Fruit fly (Drosophila melanogaster): Measurements from ENCODE around the gene CG8032.

Gene CG8032

DNA sequence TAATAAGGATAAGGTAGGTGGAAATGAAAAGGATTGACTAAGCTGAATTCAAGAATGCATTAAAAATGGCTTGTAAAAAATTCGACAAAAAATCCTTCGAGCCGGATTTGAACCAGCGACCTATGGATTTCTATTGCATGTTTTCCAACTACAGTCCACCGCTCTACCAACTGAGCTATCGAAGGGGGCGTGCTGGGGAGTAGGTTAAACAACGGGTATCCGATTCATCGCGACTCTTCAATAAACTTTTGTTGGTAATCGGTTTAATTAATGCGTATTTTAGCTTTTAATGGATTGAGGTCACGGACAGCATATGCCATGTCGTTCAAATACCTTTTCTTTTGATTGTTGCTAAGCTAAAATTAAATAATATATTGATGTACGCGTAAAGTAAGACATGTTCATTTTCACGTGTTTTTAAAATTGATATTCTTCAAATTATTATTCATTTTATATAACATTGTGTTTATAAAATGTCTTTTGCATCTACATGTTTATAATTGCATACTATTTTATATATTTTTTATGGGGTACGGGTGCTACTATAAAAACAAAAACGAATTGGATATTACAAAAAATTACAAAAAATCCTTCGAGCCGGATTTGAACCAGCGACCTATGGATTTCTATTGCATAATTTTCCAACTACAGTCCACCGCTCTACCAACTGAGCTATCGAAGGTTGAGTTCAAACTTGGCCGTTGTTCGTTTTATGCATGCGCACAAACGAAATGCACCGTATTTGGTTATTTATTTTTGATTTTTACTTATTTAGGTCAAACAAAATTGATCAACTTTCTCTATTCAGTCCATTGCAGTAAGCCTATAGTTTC, 4.3 kb downstream of the CG8032 start (continued):
- no peak for TF ChIP-seq cg (GFP tag; optimal IDR thresholded peaks at IDR 0.05)
- TF ChIP-seq otp (GFP tag; IDR thresholded peaks at IDR 0.05) = peak; percentile 30; the same call in 1 of the 3 replicates
- peak; percentile 52; the same call in 3 of the 4 replicates for TF ChIP-seq chinmo (GFP tag; IDR thresholded peaks at IDR 0.05; ENCODE audit: partially characterized antibody)
- TF ChIP-seq vnd (GFP tag; IDR thresholded peaks at IDR 0.05; ENCODE audit: partially characterized antibody) = peak; percentile 35
- TF ChIP-seq sr (GFP tag; IDR thresholded peaks at IDR 0.05) = no peak
- TF ChIP-seq Gsc (GFP tag; IDR thresholded peaks at IDR 0.05) = no peak
- no peak for TF ChIP-seq sisA (GFP tag; IDR thresholded peaks at IDR 0.05)
- TF ChIP-seq her (GFP tag; optimal IDR thresholded peaks at IDR 0.05) = no peak
- peak in 1 of 2 experiments; percentile 71 for TF ChIP-seq Hr78 (GFP tag; optimal IDR thresholded peaks at IDR 0.05)
- peak; percentile 18; the same call in 2 of the 3 replicates for TF ChIP-seq zen2 (GFP tag; IDR thresholded peaks at IDR 0.05; ENCODE audit: partially characterized antibody)
- no peak for TF ChIP-seq fd64A (GFP tag; optimal IDR thresholded peaks at IDR 0.05)
- TF ChIP-seq chm (GFP tag; IDR thresholded peaks at IDR 0.05) = peak; percentile 7; the same call in 1 of the 2 replicates
- TF ChIP-seq CG2202 (tag; optimal IDR thresholded peaks at IDR 0.05) = no peak
- no peak for TF ChIP-seq p53 (GFP tag; optimal IDR thresholded peaks at IDR 0.05)
- TF ChIP-seq CG7987 (GFP tag; optimal IDR thresholded peaks at IDR 0.05) = peak; percentile 4
- peak; percentile 89 for TF ChIP-seq CG7963 (GFP tag; IDR thresholded peaks at IDR 0.05; ENCODE audit: partially characterized antibody)
- TF ChIP-seq CG11723 (GFP tag; optimal IDR thresholded peaks at IDR 0.05) = no peak
- no peak for TF ChIP-seq NC2α (GFP tag; optimal IDR thresholded peaks at IDR 0.05)
- no peak for TF ChIP-seq HHEX (GFP tag; optimal IDR thresholded peaks at IDR 0.05)
- no peak for TF ChIP-seq CG10209 (GFP tag; optimal IDR thresholded peaks at IDR 0.05)
- no peak for TF ChIP-seq CG12155 (GFP tag; optimal IDR thresholded peaks at IDR 0.05)
- no peak for TF ChIP-seq Rx (GFP tag; IDR thresholded peaks at IDR 0.05)

DNA sequence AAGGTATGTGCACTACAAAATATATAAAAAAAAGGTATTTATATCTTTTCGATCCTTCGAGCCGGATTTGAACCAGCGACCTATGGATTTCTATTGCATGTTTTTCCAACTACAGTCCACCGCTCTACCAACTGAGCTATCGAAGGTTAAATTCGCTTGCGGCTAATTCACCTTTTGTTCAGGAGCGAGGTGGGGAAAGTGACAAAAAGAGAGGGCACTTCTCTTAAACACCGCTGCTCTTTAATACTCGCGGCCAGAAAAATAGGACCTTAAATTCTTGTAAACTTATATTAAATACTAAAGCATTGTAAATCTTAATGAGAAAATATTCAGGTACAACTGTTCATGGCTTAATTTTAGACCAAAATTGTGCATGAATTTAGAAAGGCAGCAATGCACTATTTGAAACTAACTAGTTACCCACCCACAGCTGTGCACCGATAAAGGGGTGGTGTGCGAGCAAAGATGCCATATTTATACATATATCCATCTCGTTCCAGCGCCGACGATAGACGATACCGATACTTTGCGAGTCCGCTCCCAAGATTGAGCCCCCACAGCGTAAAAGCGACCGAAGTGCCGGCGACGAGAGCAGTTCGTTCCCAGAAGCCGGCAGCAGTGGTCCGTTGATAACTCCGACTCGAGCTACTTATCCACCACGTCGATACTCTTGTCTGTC, 5.3 kb downstream of the CG8032 start:
- peak; percentile 99 for TF ChIP-seq unpg (GFP tag; optimal IDR thresholded peaks at IDR 0.05)
- TF ChIP-seq CG7357 (GFP tag; IDR thresholded peaks at IDR 0.05) = peak; percentile 87
- TF ChIP-seq nerfin-1 (tag; optimal IDR thresholded peaks at IDR 0.05) = peak; percentile 96
- peak; percentile 96 for TF ChIP-seq CHES-1-like (GFP tag; optimal IDR thresholded peaks at IDR 0.05)
- peak; percentile 71 for TF ChIP-seq CG16813 (GFP tag; IDR thresholded peaks at IDR 0.05; ENCODE audit: partially characterized antibody)
- TF ChIP-seq CG6689 (GFP tag; IDR thresholded peaks at IDR 0.05) = peak; percentile 97
- peak; percentile 98 for TF ChIP-seq ems (GFP tag; optimal IDR thresholded peaks at IDR 0.05)
- TF ChIP-seq Lhr (GFP tag; optimal IDR thresholded peaks at IDR 0.05) = peak; percentile 94
- TF ChIP-seq ssp (GFP tag; IDR thresholded peaks at IDR 0.05) = peak; percentile 85
- peak; percentile 95 for TF ChIP-seq CG9609 (GFP tag; optimal IDR thresholded peaks at IDR 0.05)
- peak; percentile 88 for TF ChIP-seq CG2889 (GFP tag; IDR thresholded peaks at IDR 0.05)
- TF ChIP-seq luna (GFP tag; optimal IDR thresholded peaks at IDR 0.05) = peak; percentile 89
- peak; percentile 92 for TF ChIP-seq CG10565 (GFP tag; optimal IDR thresholded peaks at IDR 0.05)
- peak; percentile 98 for TF ChIP-seq CG2875 (GFP tag; optimal IDR thresholded peaks at IDR 0.05)
- TF ChIP-seq CG10462 (GFP tag; optimal IDR thresholded peaks at IDR 0.05) = peak; percentile 95
- peak; percentile 93 for TF ChIP-seq slou (GFP tag; optimal IDR thresholded peaks at IDR 0.05)
- peak; percentile 97 for TF ChIP-seq otp (GFP tag; IDR thresholded peaks at IDR 0.05)
- peak; percentile 97 for TF ChIP-seq Spps (tag; optimal IDR thresholded peaks at IDR 0.05)
- peak; percentile 90 for TF ChIP-seq da (GFP tag; optimal IDR thresholded peaks at IDR 0.05)
- peak; percentile 97 for TF ChIP-seq cwo (GFP tag; optimal IDR thresholded peaks at IDR 0.05)
- peak; percentile 96 for TF ChIP-seq CG4854 (GFP tag; optimal IDR thresholded peaks at IDR 0.05)
- TF ChIP-seq CG14014 (GFP tag; IDR thresholded peaks at IDR 0.05) = peak; percentile 96
- TF ChIP-seq sob (GFP tag; IDR thresholded peaks at IDR 0.05) = peak; percentile 97
- peak; percentile 95 for TF ChIP-seq CG15514 (GFP tag; optimal IDR thresholded peaks at IDR 0.05)
- TF ChIP-seq lola (GFP tag; optimal IDR thresholded peaks at IDR 0.05) = peak in 1 of 3 experiments; percentile 96
- TF ChIP-seq Drgx (GFP tag; IDR thresholded peaks at IDR 0.05) = peak; percentile 98
